Fruit fly (Drosophila melanogaster) whole organism, adult: Measurements from ENCODE around the gene Cyfip.

ENCODE experiments used
- CG11617 ChIP-seq: fragments of 200-800 bp; sonication (Bioruptor generic); optimal IDR thresholded peaks from 2 replicates; lab custom pipeline; 2017; ENCODE audit warnings: mild to moderate bottlenecking, missing biosample characterization, missing genetic modification reagents, missing genetic modification characterization
- CG12768 ChIP-seq: fragments of 200-800 bp; sonication (Bioruptor generic); optimal IDR thresholded peaks from 2 replicates; lab custom pipeline; 2017; ENCODE audit warnings: missing biosample characterization, missing genetic modification characterization, mild to moderate bottlenecking, moderate library complexity, missing genetic modification reagents
- CG14711 ChIP-seq: fragments of 200-800 bp; sonication (Bioruptor generic); optimal IDR thresholded peaks from 2 replicates; lab custom pipeline; 2018; ENCODE audit warnings: missing biosample characterization, mild to moderate bottlenecking, missing genetic modification characterization, moderate library complexity
- CG1620 ChIP-seq: fragments of 200-800 bp; sonication (Bioruptor generic); optimal IDR thresholded peaks from 2 replicates; lab custom pipeline; 2016; ENCODE audit warnings: missing biosample characterization, missing genetic modification characterization
- CG5204 ChIP-seq: fragments of 200-800 bp; sonication (Bioruptor generic); optimal IDR thresholded peaks from 2 replicates; lab custom pipeline; 2016; ENCODE audit warnings: missing biosample characterization, missing genetic modification characterization
- CG7045 ChIP-seq: fragments of 200-800 bp; sonication (Bioruptor generic); optimal IDR thresholded peaks from 2 replicates; lab custom pipeline; 2017; ENCODE audit warnings: missing biosample characterization, mild to moderate bottlenecking, missing genetic modification characterization
- Clk ChIP-seq: fragments of 200-800 bp; sonication (Bioruptor generic); optimal IDR thresholded peaks from 2 replicates; lab custom pipeline; 2017; ENCODE audit warnings: missing biosample characterization, missing genetic modification characterization
- bab1 ChIP-seq: fragments of 200-800 bp; sonication (Bioruptor generic); optimal IDR thresholded peaks from 3 replicates; lab custom pipeline; 2019; ENCODE audit warnings: missing biosample characterization, mild to moderate bottlenecking, missing genetic modification characterization, moderate library complexity
- cic ChIP-seq: fragments of 200-800 bp; sonication (Bioruptor generic); optimal IDR thresholded peaks from 2 replicates; lab custom pipeline; 2017; ENCODE audit warnings: missing biosample characterization, mild to moderate bottlenecking, missing genetic modification characterization, moderate library complexity
- cnc ChIP-seq, 2 experiments: fragments of >200 bp; optimal IDR thresholded peaks; 2 replicates each; lab custom pipeline; 2017
- kay ChIP-seq: fragments of 200-800 bp; sonication (Bioruptor generic); peaks from one replicate; lab custom pipeline; 2016; ENCODE audit warnings: missing biosample characterization, missing genetic modification characterization, borderline replicate concordance
- ovo ChIP-seq: fragments of 200-800 bp; sonication (Bioruptor generic); optimal IDR thresholded peaks from 2 replicates; lab custom pipeline; 2016; ENCODE audit warnings: missing biosample characterization, missing genetic modification characterization
- tj ChIP-seq: fragments of 200-800 bp; sonication (Bioruptor generic); optimal IDR thresholded peaks from 3 replicates; lab custom pipeline; 2017; ENCODE audit warnings: missing biosample characterization, mild to moderate bottlenecking, missing genetic modification characterization, moderate library complexity

DNA sequence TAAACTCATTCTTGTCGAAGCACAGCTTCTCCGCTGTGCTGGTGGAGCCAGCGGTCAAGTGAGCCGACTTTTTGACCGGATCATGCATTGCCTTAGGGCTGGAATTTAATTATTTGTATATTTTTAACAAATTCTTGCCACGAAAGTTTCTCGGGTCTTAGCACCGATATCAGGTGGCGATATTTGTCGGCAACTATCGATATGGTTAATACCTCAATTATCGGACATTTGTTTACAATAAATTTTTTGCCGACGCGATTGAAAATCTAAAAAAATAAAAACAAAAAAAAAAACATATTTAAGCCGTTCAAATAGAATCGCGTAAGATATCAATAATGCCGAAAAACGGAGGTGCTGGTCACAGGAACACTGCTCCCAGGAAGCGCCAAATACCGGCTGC lies 28.4 kb downstream of the Cyfip start, which contains the start of the genes Cog2 and Trax:
- TF ChIP-seq ovo (GFP tag; lab: Kevin White, UChicago) = no peak
- TF ChIP-seq CG12768 (GFP tag; lab: Kevin White, UChicago) = no peak
- TF ChIP-seq CG1620 (GFP tag; lab: Kevin White, UChicago) = no peak
- TF ChIP-seq kay = no peak
- no peak for TF ChIP-seq CG14711 (tag; lab: Kevin White, UChicago)
- TF ChIP-seq CG5204 = no peak
- TF ChIP-seq CG7045 (GFP tag; lab: Kevin White, UChicago) = no peak
- TF ChIP-seq cic (GFP tag; lab: Kevin White, UChicago) = no peak
- TF ChIP-seq Clk = no peak
- peak; percentile 80 for TF ChIP-seq tj (GFP tag; lab: Kevin White, UChicago)
- TF ChIP-seq bab1 (GFP tag; lab: Kevin White, UChicago) = peak; percentile 19
- no peak for TF ChIP-seq CG11617 (GFP tag; lab: Kevin White, UChicago)
- no peak for TF ChIP-seq cnc (optimal IDR thresholded peaks at IDR 0.05; lab: Kevin White, UChicago)
